Worm (Caenorhabditis elegans) whole organism, L4/young adult: Measurements from ENCODE around the gene B0303.11.
A peak's percentile ranks its signal among the peaks of the same experiment; 100 is the strongest.

Experiments used
- W03F9.2 ChIP-seq: fragments of 150-350 bp; optimal IDR thresholded peaks from 2 replicates; lab custom pipeline; 2014; ENCODE audit warnings: missing biosample characterization, missing genetic modification characterization
- dao-5 ChIP-seq: sonication (generic microtip); optimal IDR thresholded peaks from 2 replicates; lab custom pipeline; 2016; ENCODE audit warnings: missing genotype, missing genetic modification characterization, moderate library complexity, missing compliant biosample characterization
- him-1 ChIP-seq: sonication (generic microtip); optimal IDR thresholded peaks from 2 replicates; lab custom pipeline; 2016; ENCODE audit warnings: missing genotype, missing genetic modification reagents, missing genetic modification characterization, missing compliant biosample characterization

B0303.11 gene

DNA sequence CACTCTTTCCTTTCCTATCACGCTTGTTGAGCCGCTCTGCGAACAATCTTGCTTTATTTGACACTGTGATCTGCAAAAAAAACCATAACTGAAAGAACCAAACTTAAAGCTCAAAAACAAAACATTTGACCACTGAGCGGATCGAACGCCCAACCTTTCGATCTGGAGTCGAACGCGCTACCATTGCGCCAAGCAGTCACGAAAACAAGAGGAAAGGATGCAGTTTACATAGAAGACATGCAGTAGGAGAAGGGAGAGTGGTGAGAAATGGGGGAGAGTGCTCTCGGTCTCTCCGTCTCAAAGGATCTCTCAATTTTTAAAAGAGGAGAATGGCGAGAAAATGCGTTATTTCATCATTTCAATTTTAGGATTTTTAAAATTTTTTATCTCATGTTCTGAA, 31.8 kb downstream of the B0303.11 start:
- peak; percentile 18 for TF ChIP-seq W03F9.2 (tag; lab: Kevin White, UChicago)
- peak; percentile 61 for TF ChIP-seq dao-5 (tag; lab: Kevin White, UChicago)
- TF ChIP-seq him-1 = peak; percentile 75

DNA sequence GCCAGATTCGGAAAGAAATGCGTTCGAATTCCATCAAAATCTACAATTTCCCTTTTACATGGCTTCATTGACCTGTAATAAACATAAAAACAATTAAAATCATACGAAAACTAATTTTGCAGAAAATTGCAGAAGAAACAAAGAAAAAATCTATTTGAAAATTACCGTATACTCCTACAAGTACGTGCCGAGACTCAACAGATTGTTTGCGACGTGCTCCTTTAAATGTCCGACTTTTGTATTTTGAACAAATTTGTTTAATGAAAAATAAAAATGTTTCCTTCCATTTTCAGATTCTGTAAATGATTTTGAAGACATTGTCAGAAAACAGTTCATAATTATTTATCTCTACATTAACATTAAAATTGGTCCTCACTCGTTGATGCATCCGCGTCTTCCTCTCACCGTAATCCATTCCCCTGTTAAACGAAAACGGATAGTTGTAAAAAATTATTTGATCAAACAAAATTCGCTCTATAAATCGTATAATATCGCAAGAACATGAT, 35.2 kb downstream of the B0303.11 start, which contains the start of gene pgl-2:
pgl-2 (minus strand) TSS at position 456 of the 506 bp plus-strand sequence.
- TF ChIP-seq dao-5 (tag; lab: Kevin White, UChicago) (no peak), W03F9.2 (tag; lab: Kevin White, UChicago) (no peak), him-1 (no peak)

- TF ChIP-seq W03F9.2 (tag; lab: Kevin White, UChicago) (no peak), him-1 (no peak), dao-5 (tag; lab: Kevin White, UChicago) (no peak)
Measured at ce11 chrIII:8668717-8669116, 41.5 kb downstream of the B0303.11 start.

ce11 chrIII:8667382-8667781, 42.8 kb downstream of the B0303.11 start, which contains the start of gene dpy-19:
dpy-19 (minus strand) TSS chrIII:8667482.
- no peak for TF ChIP-seq dao-5 (tag; lab: Kevin White, UChicago)
- no peak for TF ChIP-seq him-1
- no peak for TF ChIP-seq W03F9.2 (tag; lab: Kevin White, UChicago)

ce11 chrIII:8664897-8665388, 45.3 kb downstream of the B0303.11 start, which contains the start of gene F22B7.1:
F22B7.1 (plus strand) TSS chrIII:8665338.
- no peak for TF ChIP-seq dao-5 (tag; lab: Kevin White, UChicago)
- no peak for TF ChIP-seq him-1
- TF ChIP-seq W03F9.2 (tag; lab: Kevin White, UChicago) = no peak

- TF ChIP-seq him-1 (no peak), dao-5 (tag; lab: Kevin White, UChicago) (no peak), W03F9.2 (tag; lab: Kevin White, UChicago) (no peak)
Measured at ce11 chrIII:8663143-8663542, 47.1 kb downstream of the B0303.11 start.

- TF ChIP-seq dao-5 (tag; lab: Kevin White, UChicago) (no peak), him-1 (peak; percentile 76), W03F9.2 (tag; lab: Kevin White, UChicago) (peak; percentile 91)
Measured at ce11 chrIII:8658367-8658761, 51.8 kb downstream of the B0303.11 start.

ce11 chrIII:8657676-8658366, 52.4 kb downstream of the B0303.11 start:
- TF ChIP-seq dao-5 (tag; lab: Kevin White, UChicago) (no peak), W03F9.2 (tag; lab: Kevin White, UChicago) (no peak), him-1 (no peak)

ce11 chrIII:8656957-8657356, 53.3 kb downstream of the B0303.11 start:
- no peak for TF ChIP-seq him-1
- TF ChIP-seq W03F9.2 (tag; lab: Kevin White, UChicago) = no peak
- no peak for TF ChIP-seq dao-5 (tag; lab: Kevin White, UChicago)

DNA sequence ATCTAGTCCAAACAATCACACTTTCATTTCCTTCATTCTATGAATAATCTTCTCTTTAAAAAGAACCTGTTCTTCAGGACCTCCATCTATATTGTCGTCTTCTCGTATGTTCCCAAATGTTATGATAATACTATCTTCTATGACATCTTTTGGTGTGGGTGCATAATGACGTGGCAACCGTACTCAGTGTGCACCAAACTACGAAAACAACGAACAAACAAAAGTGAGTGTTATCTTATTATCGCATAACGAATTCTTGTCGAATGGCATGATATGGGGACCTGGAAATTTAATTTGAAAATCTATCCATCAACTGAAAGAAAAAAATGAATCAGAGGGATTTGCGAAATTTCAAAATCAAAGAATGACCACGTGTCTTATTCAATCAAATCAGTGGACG, 54.2 kb downstream of the B0303.11 start:
- TF ChIP-seq him-1 (no peak), dao-5 (tag; lab: Kevin White, UChicago) (no peak), W03F9.2 (tag; lab: Kevin White, UChicago) (no peak)

DNA sequence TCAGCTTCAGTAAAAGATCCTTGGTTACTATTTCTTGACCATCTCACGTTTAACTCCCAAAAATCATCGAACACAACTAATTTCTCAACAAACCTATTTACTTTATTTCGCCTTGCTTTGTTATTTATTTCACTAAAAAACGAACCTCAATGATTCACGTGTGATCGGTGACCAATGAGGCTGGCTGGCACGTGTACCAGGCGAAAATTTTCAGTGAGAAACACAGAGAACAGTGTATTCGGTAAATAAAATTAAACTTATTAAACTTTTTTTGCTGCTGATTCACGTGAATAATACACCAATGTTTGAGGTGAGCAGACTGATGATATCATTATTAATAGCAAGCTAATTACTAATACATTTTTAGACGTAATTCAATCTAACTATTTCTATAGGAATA, 54.8 kb downstream of the B0303.11 start:
- TF ChIP-seq dao-5 (tag; lab: Kevin White, UChicago) (no peak), W03F9.2 (tag; lab: Kevin White, UChicago) (no peak), him-1 (no peak)

- TF ChIP-seq him-1 (no peak), dao-5 (tag; lab: Kevin White, UChicago) (no peak), W03F9.2 (tag; lab: Kevin White, UChicago) (no peak)
Measured at ce11 chrIII:8654400-8654980, 55.7 kb downstream of the B0303.11 start.

DNA sequence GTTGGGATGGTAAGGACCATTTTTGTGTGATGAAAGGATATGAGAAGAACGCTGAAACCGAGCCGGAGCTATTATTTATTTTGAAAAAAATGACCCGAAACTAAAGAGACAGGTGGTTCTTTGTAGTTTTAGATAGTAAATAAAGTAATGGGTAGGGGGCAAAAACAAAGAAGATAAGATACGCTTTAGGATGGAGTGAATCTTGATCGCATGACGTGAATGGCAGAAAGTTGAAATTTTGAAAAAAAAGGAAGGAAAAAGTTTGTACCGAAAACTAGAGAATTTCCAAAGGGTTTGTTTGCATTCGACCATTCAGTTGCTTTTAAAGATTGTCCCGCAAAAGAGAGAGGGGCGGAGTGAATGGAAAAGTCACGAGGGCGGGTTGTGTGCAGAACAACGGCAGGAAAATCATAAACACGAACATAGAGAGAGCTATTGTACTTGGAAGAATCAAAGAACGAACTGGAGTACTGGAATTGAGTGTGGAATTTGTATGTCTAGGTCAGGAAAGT, 56.3 kb downstream of the B0303.11 start, which contains the start of gene F22B7.9:
F22B7.9 (minus strand) TSS at position 51 of the 512 bp plus-strand sequence.
- TF ChIP-seq dao-5 (tag; lab: Kevin White, UChicago) = no peak
- no peak for TF ChIP-seq W03F9.2 (tag; lab: Kevin White, UChicago)
- TF ChIP-seq him-1 = no peak

DNA sequence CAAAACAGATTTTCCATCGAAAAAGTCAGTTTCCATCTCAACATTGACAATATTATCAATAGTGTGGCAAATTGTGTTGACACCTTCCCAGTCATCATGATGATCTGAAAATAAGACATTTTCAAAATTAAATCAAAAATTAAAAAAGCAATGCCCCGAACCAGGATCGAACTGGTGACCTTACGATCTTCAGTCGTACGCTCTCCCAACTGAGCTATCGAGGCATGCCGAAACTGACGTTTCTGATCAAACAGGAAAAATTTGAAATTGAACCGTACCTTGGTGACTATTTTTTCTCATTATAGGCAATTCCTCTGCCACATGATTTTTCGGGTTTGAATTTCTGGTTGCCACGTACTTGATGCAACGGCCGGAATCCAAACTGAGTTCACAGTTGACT, 56.8 kb downstream of the B0303.11 start:
- no peak for TF ChIP-seq dao-5 (tag; lab: Kevin White, UChicago)
- no peak for TF ChIP-seq W03F9.2 (tag; lab: Kevin White, UChicago)
- no peak for TF ChIP-seq him-1
